Worm (Caenorhabditis elegans): ENCODE measurements around the gene K09C8.9.

DNA sequence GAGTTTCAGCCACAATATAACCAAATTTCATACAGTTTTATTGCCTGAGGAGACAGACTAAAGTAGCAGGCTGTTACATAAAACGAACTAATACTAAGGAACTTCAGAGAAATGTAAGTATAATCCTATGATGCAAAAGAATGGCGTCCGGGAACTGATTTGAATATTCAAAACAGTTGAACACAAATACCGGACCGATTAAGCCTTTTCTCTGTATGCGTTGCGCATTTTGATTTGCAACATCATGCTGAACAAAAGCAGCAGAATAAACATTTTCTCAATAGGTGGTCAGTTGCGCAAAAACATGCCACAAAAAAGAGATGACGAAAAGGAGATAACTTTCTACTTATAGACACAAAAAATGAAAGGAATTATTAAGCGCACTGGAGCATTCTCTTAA lies 43.6 kb downstream of the K09C8.9 start:
- TF ChIP-seq lsy-2 (tag; optimal IDR thresholded peaks at IDR 0.05) (no peak), hpl-2 (GFP tag; optimal IDR thresholded peaks at IDR 0.05) (no peak), nhr-237 (tag; optimal IDR thresholded peaks at IDR 0.05) (no peak), swsn-7 (tag; optimal IDR thresholded peaks at IDR 0.05) (no peak), unc-62 (GFP tag; optimal IDR thresholded peaks at IDR 0.05) (no peak), snpc-4 (tag; optimal IDR thresholded peaks at IDR 0.05) (no peak), egl-27 (tag; optimal IDR thresholded peaks at IDR 0.05) (no peak), unc-130 (tag; optimal IDR thresholded peaks at IDR 0.05) (no peak), nhr-84 (tag; optimal IDR thresholded peaks at IDR 0.05) (no peak), unc-86 (tag; optimal IDR thresholded peaks at IDR 0.05) (no peak), ets-5 (GFP tag; IDR thresholded peaks at IDR 0.05) (no peak), ceh-82 (tag; optimal IDR thresholded peaks at IDR 0.05) (no peak)

All from whole organism, L1 larva.